Worm (Caenorhabditis elegans): ENCODE results near the gene C15B12.2.
A peak's percentile ranks its signal among the peaks of the same experiment; 100 is the strongest.

The C15B12.2 gene

ce11 chrX:6468499-6468898, 5.3 kb downstream of the C15B12.2 start, which contains the start of gene C15B12.9:
TSS of gene C15B12.9 (plus strand) at chrX:6468799.
- TF ChIP-seq lin-39 (tag; optimal IDR thresholded peaks at IDR 0.05) (no peak), ama-1 (optimal IDR thresholded peaks at IDR 0.05) (no peak), fos-1 (tag; optimal IDR thresholded peaks at IDR 0.05) (no peak), ceh-82 (tag; optimal IDR thresholded peaks at IDR 0.05) (no peak), snpc-4 (tag; optimal IDR thresholded peaks at IDR 0.05) (no peak), egl-5 (tag; optimal IDR thresholded peaks at IDR 0.05) (no peak), nfya-1 (tag; optimal IDR thresholded peaks at IDR 0.05; ENCODE audit: insufficient read depth) (no peak), nhr-28 (tag; optimal IDR thresholded peaks at IDR 0.05) (no peak), daf-12 (tag; optimal IDR thresholded peaks at IDR 0.05) (no peak), jun-1 (tag; optimal IDR thresholded peaks at IDR 0.05) (no peak), ceh-28 (tag; optimal IDR thresholded peaks at IDR 0.05) (no peak)

ce11 chrX:6473698-6474314, 10.6 kb downstream of the C15B12.2 start, which contains the start of the genes C15B12.4 and C15B12.8:
TSS of gene C15B12.4 (minus strand) at chrX:6473748.
TSS of gene C15B12.8 (plus strand) at chrX:6474264.
- TF ChIP-seq hmg-11 (tag; optimal IDR thresholded peaks at IDR 0.05) (no peak), mml-1 (tag; optimal IDR thresholded peaks at IDR 0.05) (no peak), ZK546.5 (tag; optimal IDR thresholded peaks at IDR 0.05) (no peak), ceh-16 (tag; optimal IDR thresholded peaks at IDR 0.05) (no peak), aly-2 (tag; optimal IDR thresholded peaks at IDR 0.05) (no peak), lin-15B (tag; optimal IDR thresholded peaks at IDR 0.05) (no peak), elt-3 (tag; optimal IDR thresholded peaks at IDR 0.05) (no peak), nhr-23 (tag; optimal IDR thresholded peaks at IDR 0.05) (no peak), skn-1 (tag; optimal IDR thresholded peaks at IDR 0.05) (no peak), eor-1 (tag; optimal IDR thresholded peaks at IDR 0.05) (no peak), nfya-1 (tag; optimal IDR thresholded peaks at IDR 0.05; ENCODE audit: insufficient read depth) (no peak), lsy-12 (tag; optimal IDR thresholded peaks at IDR 0.05) (no peak), pqm-1 (tag; optimal IDR thresholded peaks at IDR 0.05) (no peak), nhr-237 (tag; optimal IDR thresholded peaks at IDR 0.05) (no peak), fkh-2 (tag; optimal IDR thresholded peaks at IDR 0.05) (no peak), egl-5 (tag; optimal IDR thresholded peaks at IDR 0.05) (no peak)

ce11 chrX:6476540-6476939, 13.3 kb downstream of the C15B12.2 start, which contains the start of gene C15B12.1:
TSS of gene C15B12.1 (plus strand) at chrX:6476810.
- TF ChIP-seq ZK546.5 (tag; optimal IDR thresholded peaks at IDR 0.05) (no peak), aly-2 (tag; optimal IDR thresholded peaks at IDR 0.05) (no peak), fkh-10 (GFP tag; optimal IDR thresholded peaks at IDR 0.05) (no peak), tbx-2 (tag; optimal IDR thresholded peaks at IDR 0.05) (no peak), pqm-1 (tag; optimal IDR thresholded peaks at IDR 0.05) (peak; percentile 76), elt-2 (tag; optimal IDR thresholded peaks at IDR 0.05) (peak; percentile 67), ztf-4 (tag; optimal IDR thresholded peaks at IDR 0.05) (no peak)

- TF ChIP-seq pha-4 (tag; optimal IDR thresholded peaks at IDR 0.05) (no peak), snpc-4 (tag; optimal IDR thresholded peaks at IDR 0.05) (no peak), nhr-237 (tag; optimal IDR thresholded peaks at IDR 0.05) (no peak), pqm-1 (tag; optimal IDR thresholded peaks at IDR 0.05) (no peak), nhr-67 (tag; optimal IDR thresholded peaks at IDR 0.05) (no peak), fkh-2 (tag; optimal IDR thresholded peaks at IDR 0.05) (no peak), tbx-2 (tag; optimal IDR thresholded peaks at IDR 0.05) (no peak), skn-1 (tag; optimal IDR thresholded peaks at IDR 0.05) (no peak), lin-15B (tag; optimal IDR thresholded peaks at IDR 0.05) (no peak), nhr-77 (tag; optimal IDR thresholded peaks at IDR 0.05) (no peak), eor-1 (tag; optimal IDR thresholded peaks at IDR 0.05) (no peak), elt-3 (tag; optimal IDR thresholded peaks at IDR 0.05) (no peak), ceh-9 (tag; optimal IDR thresholded peaks at IDR 0.05) (no peak), egl-5 (tag; optimal IDR thresholded peaks at IDR 0.05) (no peak), elt-2 (tag; optimal IDR thresholded peaks at IDR 0.05) (no peak), unc-39 (tag; optimal IDR thresholded peaks at IDR 0.05) (no peak), fos-1 (tag; optimal IDR thresholded peaks at IDR 0.05) (no peak)
Observed at ce11 chrX:6484780-6485179, 21.6 kb downstream of the C15B12.2 start, which contains the start of gene gar-1. TSS of gene gar-1 (minus strand) at chrX:6484880.

- TF ChIP-seq hmg-11 (tag; optimal IDR thresholded peaks at IDR 0.05) (no peak), nhr-67 (tag; optimal IDR thresholded peaks at IDR 0.05) (no peak), nhr-76 (tag; optimal IDR thresholded peaks at IDR 0.05) (no peak), nhr-12 (tag; optimal IDR thresholded peaks at IDR 0.05) (no peak), ceh-82 (tag; optimal IDR thresholded peaks at IDR 0.05) (no peak), aly-2 (tag; optimal IDR thresholded peaks at IDR 0.05) (no peak), nhr-77 (tag; optimal IDR thresholded peaks at IDR 0.05) (no peak), pha-4 (tag; optimal IDR thresholded peaks at IDR 0.05) (no peak), nfya-1 (tag; optimal IDR thresholded peaks at IDR 0.05; ENCODE audit: insufficient read depth) (no peak), ztf-4 (tag; optimal IDR thresholded peaks at IDR 0.05) (no peak)
Observed at ce11 chrX:6499736-6500135, 36.5 kb downstream of the C15B12.2 start, which contains the start of gene actl-1. TSS of gene actl-1 (minus strand) at chrX:6499836.
